Fruit fly (Drosophila melanogaster): Measurements from ENCODE around the gene car.
A peak's percentile ranks its signal among the peaks of the same experiment; 100 is the strongest.

Gene car

dm6 chrX:19565714-19566316, at the start of gene car, which contains the start of gene Grip84:
Gene car (plus strand): TSS chrX:19566019.
Gene Grip84 (minus strand): TSS chrX:19565764.
- TF ChIP-seq ttk (optimal IDR thresholded peaks at IDR 0.05) (no peak), Myc (optimal IDR thresholded peaks at IDR 0.05) (no peak), insv (optimal IDR thresholded peaks at IDR 0.05) (no peak), h (optimal IDR thresholded peaks at IDR 0.05) (no peak), psq (optimal IDR thresholded peaks at IDR 0.05) (no peak), Sin3A (optimal IDR thresholded peaks at IDR 0.05) (no peak)

- TF ChIP-seq Sin3A (optimal IDR thresholded peaks at IDR 0.05) (no peak), Myc (optimal IDR thresholded peaks at IDR 0.05) (no peak), h (optimal IDR thresholded peaks at IDR 0.05) (no peak), ttk (optimal IDR thresholded peaks at IDR 0.05) (no peak), insv (optimal IDR thresholded peaks at IDR 0.05) (no peak), psq (optimal IDR thresholded peaks at IDR 0.05) (no peak)
These were observed 45.4 kb upstream of the car start for dm6 chrX:19520376-19520775.

dm6 chrX:19520888-19521287, 44.9 kb upstream of the car start:
- TF ChIP-seq Myc (optimal IDR thresholded peaks at IDR 0.05), result no peak

dm6 chrX:19521753-19522383, 44.0 kb upstream of the car start, which contains the start of the genes Idh3a and CoRest:
Gene Idh3a (minus strand): TSS chrX:19521810.
Gene CoRest (plus strand): TSS chrX:19521929.
- TF ChIP-seq Sin3A (optimal IDR thresholded peaks at IDR 0.05) (peak; percentile 66), h (optimal IDR thresholded peaks at IDR 0.05) (no peak)

- TF ChIP-seq psq (optimal IDR thresholded peaks at IDR 0.05) (no peak), ttk (optimal IDR thresholded peaks at IDR 0.05) (no peak), Myc (optimal IDR thresholded peaks at IDR 0.05) (no peak), Sin3A (optimal IDR thresholded peaks at IDR 0.05) (no peak), h (optimal IDR thresholded peaks at IDR 0.05) (no peak), insv (optimal IDR thresholded peaks at IDR 0.05) (no peak)
These were observed 43.2 kb upstream of the car start for dm6 chrX:19522597-19522996.

- TF ChIP-seq insv (optimal IDR thresholded peaks at IDR 0.05) (no peak), h (optimal IDR thresholded peaks at IDR 0.05) (no peak), psq (optimal IDR thresholded peaks at IDR 0.05) (no peak), Myc (optimal IDR thresholded peaks at IDR 0.05) (no peak)
These were observed 34.2 kb upstream of the car start, which contains the start of gene CG12231 for dm6 chrX:19531642-19532041. Gene CG12231 (minus strand): TSS chrX:19531742.

- TF ChIP-seq Sin3A (optimal IDR thresholded peaks at IDR 0.05), result no peak
- TF ChIP-seq psq (optimal IDR thresholded peaks at IDR 0.05), result no peak
- no peak for TF ChIP-seq insv (optimal IDR thresholded peaks at IDR 0.05)
- TF ChIP-seq ttk (optimal IDR thresholded peaks at IDR 0.05), result no peak
- no peak for TF ChIP-seq h (optimal IDR thresholded peaks at IDR 0.05)
- no peak for TF ChIP-seq Myc (optimal IDR thresholded peaks at IDR 0.05)
These were observed 30.4 kb upstream of the car start for dm6 chrX:19535394-19535793.

- TF ChIP-seq Sin3A (optimal IDR thresholded peaks at IDR 0.05) (no peak), Myc (optimal IDR thresholded peaks at IDR 0.05) (no peak), psq (optimal IDR thresholded peaks at IDR 0.05) (no peak), ttk (optimal IDR thresholded peaks at IDR 0.05) (no peak), h (optimal IDR thresholded peaks at IDR 0.05) (no peak), insv (optimal IDR thresholded peaks at IDR 0.05) (no peak)
These were observed 19.8 kb upstream of the car start for dm6 chrX:19545865-19546657.

- TF ChIP-seq psq (optimal IDR thresholded peaks at IDR 0.05) (no peak), h (optimal IDR thresholded peaks at IDR 0.05) (no peak), insv (optimal IDR thresholded peaks at IDR 0.05) (no peak), Myc (optimal IDR thresholded peaks at IDR 0.05) (no peak), ttk (optimal IDR thresholded peaks at IDR 0.05) (no peak), Sin3A (optimal IDR thresholded peaks at IDR 0.05) (no peak)
These were observed 19.2 kb upstream of the car start for dm6 chrX:19546658-19547038.

- TF ChIP-seq insv (optimal IDR thresholded peaks at IDR 0.05) (no peak), Sin3A (optimal IDR thresholded peaks at IDR 0.05) (no peak), Myc (optimal IDR thresholded peaks at IDR 0.05) (no peak), h (optimal IDR thresholded peaks at IDR 0.05) (no peak), ttk (optimal IDR thresholded peaks at IDR 0.05) (no peak), psq (optimal IDR thresholded peaks at IDR 0.05) (no peak)
These were observed 18.4 kb upstream of the car start, which contains the start of gene CG32532 for dm6 chrX:19547382-19547781. Gene CG32532 (minus strand): TSS chrX:19547482.

dm6 chrX:19548438-19548837, 17.4 kb upstream of the car start:
- no peak for TF ChIP-seq psq (optimal IDR thresholded peaks at IDR 0.05)
- TF ChIP-seq Myc (optimal IDR thresholded peaks at IDR 0.05), result no peak
- TF ChIP-seq ttk (optimal IDR thresholded peaks at IDR 0.05), result no peak
- no peak for TF ChIP-seq Sin3A (optimal IDR thresholded peaks at IDR 0.05)
- no peak for TF ChIP-seq insv (optimal IDR thresholded peaks at IDR 0.05)
- TF ChIP-seq h (optimal IDR thresholded peaks at IDR 0.05), result no peak

- TF ChIP-seq Sin3A (optimal IDR thresholded peaks at IDR 0.05) (no peak), psq (optimal IDR thresholded peaks at IDR 0.05) (no peak), insv (optimal IDR thresholded peaks at IDR 0.05) (no peak), h (optimal IDR thresholded peaks at IDR 0.05) (no peak), ttk (optimal IDR thresholded peaks at IDR 0.05) (no peak), Myc (optimal IDR thresholded peaks at IDR 0.05) (no peak)
These were observed 16.2 kb upstream of the car start for dm6 chrX:19549570-19549969.
